Fruit fly (Drosophila melanogaster) whole organism, adult: Measurements from ENCODE around the gene CG12024.

Source experiments
- CG11617 ChIP-seq: fragments of 200-800 bp; sonication (Bioruptor generic); optimal IDR thresholded peaks from 2 replicates; lab custom pipeline; 2017; ENCODE audit warnings: mild to moderate bottlenecking, missing biosample characterization, missing genetic modification reagents, missing genetic modification characterization
- CG12768 ChIP-seq: fragments of 200-800 bp; sonication (Bioruptor generic); optimal IDR thresholded peaks from 2 replicates; lab custom pipeline; 2017; ENCODE audit warnings: missing biosample characterization, missing genetic modification characterization, mild to moderate bottlenecking, moderate library complexity, missing genetic modification reagents
- CG14711 ChIP-seq: fragments of 200-800 bp; sonication (Bioruptor generic); optimal IDR thresholded peaks from 2 replicates; lab custom pipeline; 2018; ENCODE audit warnings: missing biosample characterization, mild to moderate bottlenecking, missing genetic modification characterization, moderate library complexity
- CG1620 ChIP-seq: fragments of 200-800 bp; sonication (Bioruptor generic); optimal IDR thresholded peaks from 2 replicates; lab custom pipeline; 2016; ENCODE audit warnings: missing biosample characterization, missing genetic modification characterization
- CG33017 ChIP-seq: fragments of 200-800 bp; sonication (Bioruptor generic); optimal IDR thresholded peaks from 2 replicates; lab custom pipeline; 2018; ENCODE audit warnings: missing biosample characterization, mild to moderate bottlenecking, missing genetic modification characterization, moderate library complexity
- CG5204 ChIP-seq: fragments of 200-800 bp; sonication (Bioruptor generic); optimal IDR thresholded peaks from 2 replicates; lab custom pipeline; 2016; ENCODE audit warnings: missing biosample characterization, missing genetic modification characterization
- CG7045 ChIP-seq: fragments of 200-800 bp; sonication (Bioruptor generic); optimal IDR thresholded peaks from 2 replicates; lab custom pipeline; 2017; ENCODE audit warnings: missing biosample characterization, mild to moderate bottlenecking, missing genetic modification characterization
- CG7101 ChIP-seq: fragments of 200-800 bp; sonication (Bioruptor generic); optimal IDR thresholded peaks from 2 replicates; lab custom pipeline; 2018; ENCODE audit warnings: missing biosample characterization, mild to moderate bottlenecking, missing genetic modification characterization, moderate library complexity
- Clk ChIP-seq: fragments of 200-800 bp; sonication (Bioruptor generic); optimal IDR thresholded peaks from 2 replicates; lab custom pipeline; 2017; ENCODE audit warnings: missing biosample characterization, missing genetic modification characterization
- Crg-1 ChIP-seq: fragments of 200-800 bp; sonication (Bioruptor generic); optimal IDR thresholded peaks from 2 replicates; lab custom pipeline; 2016; ENCODE audit warnings: missing biosample characterization, missing genetic modification characterization
- Hr96 ChIP-seq: fragments of 200-800 bp; sonication (Bioruptor generic); optimal IDR thresholded peaks from 2 replicates; lab custom pipeline; 2016; ENCODE audit warnings: missing biosample characterization, missing genetic modification characterization
- Mnt ChIP-seq: fragments of 200-800 bp; sonication (Bioruptor generic); optimal IDR thresholded peaks from 2 replicates; lab custom pipeline; 2016; ENCODE audit warnings: missing biosample characterization, mild to moderate bottlenecking, missing genetic modification characterization
- bab1 ChIP-seq: fragments of 200-800 bp; sonication (Bioruptor generic); optimal IDR thresholded peaks from 3 replicates; lab custom pipeline; 2019; ENCODE audit warnings: missing biosample characterization, mild to moderate bottlenecking, missing genetic modification characterization, moderate library complexity
- cic ChIP-seq: fragments of 200-800 bp; sonication (Bioruptor generic); optimal IDR thresholded peaks from 2 replicates; lab custom pipeline; 2017; ENCODE audit warnings: missing biosample characterization, mild to moderate bottlenecking, missing genetic modification characterization, moderate library complexity
- cnc ChIP-seq, 2 experiments: fragments of >200 bp; optimal IDR thresholded peaks; 2 replicates each; lab custom pipeline; 2017
- kay ChIP-seq: fragments of 200-800 bp; sonication (Bioruptor generic); peaks from one replicate; lab custom pipeline; 2016; ENCODE audit warnings: missing biosample characterization, missing genetic modification characterization, borderline replicate concordance
- ovo ChIP-seq: fragments of 200-800 bp; sonication (Bioruptor generic); optimal IDR thresholded peaks from 2 replicates; lab custom pipeline; 2016; ENCODE audit warnings: missing biosample characterization, missing genetic modification characterization
- pad ChIP-seq: fragments of 200-800 bp; sonication (Bioruptor generic); optimal IDR thresholded peaks from 3 replicates; lab custom pipeline; 2017; ENCODE audit warnings: missing biosample characterization, missing genetic modification characterization, mild to moderate bottlenecking, moderate library complexity, missing genetic modification reagents
- tj ChIP-seq: fragments of 200-800 bp; sonication (Bioruptor generic); optimal IDR thresholded peaks from 3 replicates; lab custom pipeline; 2017; ENCODE audit warnings: missing biosample characterization, mild to moderate bottlenecking, missing genetic modification characterization, moderate library complexity
- toe ChIP-seq: fragments of 200-800 bp; sonication (Bioruptor generic); optimal IDR thresholded peaks from 2 replicates; lab custom pipeline; 2016; ENCODE audit warnings: missing biosample characterization, missing genetic modification characterization

The CG12024 gene

dm6 chr3L:1900633-1901032 lies 43.7 kb downstream of the CG12024 start:
- TF ChIP-seq kay (GFP tag; lab: Kevin White, UChicago) (no peak), toe (no peak), CG1620 (GFP tag; lab: Kevin White, UChicago) (no peak), cnc (optimal IDR thresholded peaks at IDR 0.05; lab: Kevin White, UChicago) (no peak), CG14711 (tag; lab: Kevin White, UChicago) (no peak), bab1 (GFP tag; lab: Kevin White, UChicago) (no peak), Mnt (GFP tag; lab: Kevin White, UChicago) (no peak), pad (no peak), Clk (GFP tag; lab: Kevin White, UChicago) (no peak), CG12768 (no peak), CG33017 (tag; lab: Kevin White, UChicago) (no peak), CG7045 (no peak), tj (GFP tag; lab: Kevin White, UChicago) (no peak), ovo (GFP tag; lab: Kevin White, UChicago) (no peak), Hr96 (GFP tag; lab: Kevin White, UChicago) (no peak), cic (no peak)

DNA sequence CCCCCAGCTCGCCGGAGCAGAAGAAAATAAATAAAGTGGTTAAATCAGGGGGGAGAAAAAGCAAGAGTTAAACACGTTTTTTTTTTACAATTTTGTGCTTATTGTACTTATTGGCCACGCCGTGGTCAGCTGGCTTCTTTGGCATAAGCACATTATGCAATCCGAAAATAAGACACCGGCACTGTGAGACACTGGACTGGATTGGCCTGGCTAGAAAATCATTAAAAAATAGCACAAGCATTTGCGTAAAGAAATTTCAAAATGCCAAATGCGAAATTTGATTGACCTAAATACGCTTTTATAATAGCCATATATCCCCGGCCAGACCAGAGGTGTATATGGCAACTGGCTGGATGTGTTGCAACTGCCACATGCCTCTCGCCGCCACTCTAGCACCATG lies 47.5 kb downstream of the CG12024 start:
- TF ChIP-seq Crg-1 (GFP tag; lab: Kevin White, UChicago) (no peak), ovo (GFP tag; lab: Kevin White, UChicago) (no peak)

DNA sequence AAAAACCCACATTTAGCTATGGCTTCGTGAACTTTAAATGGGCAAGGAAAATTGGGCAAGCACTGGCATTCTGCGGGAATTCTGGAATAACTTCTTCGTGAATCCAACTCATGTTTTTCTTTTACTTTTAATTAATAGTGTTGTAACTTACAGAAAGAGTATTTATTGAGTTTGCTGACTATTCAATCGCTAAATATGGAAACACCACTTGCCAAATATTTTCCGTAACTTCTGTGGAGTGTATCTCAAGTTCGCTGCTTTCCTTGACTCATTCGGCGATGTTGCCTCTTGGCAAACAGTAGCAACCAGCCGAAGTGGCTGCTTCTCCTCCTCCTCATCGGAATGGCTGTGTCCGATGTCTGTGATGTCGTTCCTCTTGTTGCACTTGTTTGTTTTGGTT lies 48.3 kb downstream of the CG12024 start:
- TF ChIP-seq kay (GFP tag; lab: Kevin White, UChicago) (no peak), CG7045 (no peak), tj (GFP tag; lab: Kevin White, UChicago) (no peak), Mnt (GFP tag; lab: Kevin White, UChicago) (no peak), cic (no peak), CG5204 (no peak), CG1620 (GFP tag; lab: Kevin White, UChicago) (no peak), CG7101 (tag; lab: Kevin White, UChicago) (no peak), Clk (GFP tag; lab: Kevin White, UChicago) (no peak), CG33017 (tag; lab: Kevin White, UChicago) (no peak), pad (no peak), CG14711 (tag; lab: Kevin White, UChicago) (no peak), ovo (GFP tag; lab: Kevin White, UChicago) (no peak), CG11617 (GFP tag; lab: Kevin White, UChicago) (no peak), toe (no peak), bab1 (GFP tag; lab: Kevin White, UChicago) (no peak), Hr96 (GFP tag; lab: Kevin White, UChicago) (no peak), cnc (optimal IDR thresholded peaks at IDR 0.05; lab: Kevin White, UChicago) (no peak)

- TF ChIP-seq CG12768: no peak
- TF ChIP-seq CG7045: no peak
- no peak for TF ChIP-seq cic
- TF ChIP-seq Crg-1 (GFP tag; lab: Kevin White, UChicago): no peak
- no peak for TF ChIP-seq CG5204
- no peak for TF ChIP-seq pad
- TF ChIP-seq ovo (GFP tag; lab: Kevin White, UChicago): no peak
- TF ChIP-seq CG14711 (tag; lab: Kevin White, UChicago): no peak
- TF ChIP-seq Hr96 (GFP tag; lab: Kevin White, UChicago): no peak
- no peak for TF ChIP-seq bab1 (GFP tag; lab: Kevin White, UChicago)
- no peak for TF ChIP-seq CG11617 (GFP tag; lab: Kevin White, UChicago)
- TF ChIP-seq CG33017 (tag; lab: Kevin White, UChicago): no peak
- TF ChIP-seq Clk (GFP tag; lab: Kevin White, UChicago): no peak
- TF ChIP-seq kay (GFP tag; lab: Kevin White, UChicago): no peak
- no peak for TF ChIP-seq CG7101 (tag; lab: Kevin White, UChicago)
- no peak for TF ChIP-seq Mnt (GFP tag; lab: Kevin White, UChicago)
- no peak for TF ChIP-seq toe
- TF ChIP-seq tj (GFP tag; lab: Kevin White, UChicago): no peak
Measured at dm6 chr3L:1906208-1906607, 49.2 kb downstream of the CG12024 start.
